Fruit fly (Drosophila melanogaster) whole organism, embryonic: ENCODE measurements around the gene Mlp84B.

ENCODE experiments used
- CG10267 ChIP-seq: fragments of 200-800 bp; sonication (Bioruptor generic); optimal IDR thresholded peaks from 2 replicates; lab custom pipeline; 2018; ENCODE audit warnings: missing biosample characterization, mild to moderate bottlenecking, missing genetic modification characterization, moderate library complexity
- CG10979 ChIP-seq: fragments of 200-800 bp; sonication (Bioruptor generic); optimal IDR thresholded peaks from 2 replicates; lab custom pipeline; 2018; ENCODE audit warnings: missing biosample characterization, mild to moderate bottlenecking, missing genetic modification characterization, moderate library complexity
- CG12391 ChIP-seq: fragments of 200-800 bp; sonication (Bioruptor generic); optimal IDR thresholded peaks from 3 replicates; lab custom pipeline; 2018; ENCODE audit warnings: missing biosample characterization, mild to moderate bottlenecking, missing genetic modification characterization, moderate library complexity
- CG13775 ChIP-seq: fragments of 200-800 bp; sonication (Bioruptor generic); optimal IDR thresholded peaks from 3 replicates; lab custom pipeline; 2017; ENCODE audit warnings: missing biosample characterization, mild to moderate bottlenecking, missing genetic modification characterization
- CG14710 ChIP-seq: fragments of 200-800 bp; sonication (Bioruptor generic); optimal IDR thresholded peaks from 3 replicates; lab custom pipeline; 2019; ENCODE audit warnings: missing biosample characterization, mild to moderate bottlenecking, missing genetic modification characterization, moderate library complexity
- CG15696 ChIP-seq: fragments of 200-800 bp; sonication (Bioruptor generic); optimal IDR thresholded peaks from 2 replicates; lab custom pipeline; 2019; ENCODE audit warnings: missing biosample characterization, mild to moderate bottlenecking, missing genetic modification characterization, moderate library complexity
- CG16863 ChIP-seq: fragments of 200-800 bp; sonication (Bioruptor generic); optimal IDR thresholded peaks from 3 replicates; lab custom pipeline; 2016; ENCODE audit warnings: missing biosample characterization, missing genetic modification characterization
- CG17361 ChIP-seq: fragments of 200-800 bp; sonication (Bioruptor generic); IDR thresholded peaks from 3 replicates; pipeline ENCODE4 v1.3.6; 2022; ENCODE audit warnings: missing biosample characterization, missing genetic modification characterization
- CG17568 ChIP-seq: fragments of 200-800 bp; sonication (Bioruptor generic); optimal IDR thresholded peaks from 2 replicates; lab custom pipeline; 2018; ENCODE audit warnings: missing biosample characterization, mild to moderate bottlenecking, missing genetic modification characterization, moderate library complexity
- CG18262 ChIP-seq: fragments of 200-800 bp; optimal IDR thresholded peaks from 3 replicates; lab custom pipeline; 2019; ENCODE audit warnings: missing biosample characterization, mild to moderate bottlenecking, missing genetic modification characterization, moderate library complexity
- CG2712 ChIP-seq: fragments of 200-800 bp; optimal IDR thresholded peaks from 3 replicates; lab custom pipeline; 2019; ENCODE audit warnings: missing biosample characterization, mild to moderate bottlenecking, missing genetic modification characterization, moderate library complexity
- CG30020 ChIP-seq: fragments of 200-800 bp; optimal IDR thresholded peaks from 2 replicates; lab custom pipeline; 2019; ENCODE audit warnings: missing biosample characterization, mild to moderate bottlenecking, missing genetic modification characterization, moderate library complexity
- CG30403 ChIP-seq: fragments of 200-800 bp; sonication (Bioruptor generic); optimal IDR thresholded peaks from 3 replicates; lab custom pipeline; 2016; ENCODE audit warnings: missing biosample characterization, missing genetic modification characterization
- CG3847 ChIP-seq: fragments of 200-800 bp; sonication (Bioruptor generic); IDR thresholded peaks from 2 replicates; pipeline ENCODE4 v1.3.6; 2022; ENCODE audit warnings: missing biosample characterization, missing genetic modification characterization
- CG8281 ChIP-seq: fragments of 200-800 bp; sonication (Bioruptor generic); optimal IDR thresholded peaks from 2 replicates; lab custom pipeline; 2018; ENCODE audit warnings: missing biosample characterization, mild to moderate bottlenecking, missing genetic modification characterization, moderate library complexity
- CG8359 ChIP-seq: fragments of 200-800 bp; sonication (Bioruptor generic); optimal IDR thresholded peaks from 2 replicates; lab custom pipeline; 2017; ENCODE audit warnings: missing biosample characterization, mild to moderate bottlenecking, missing genetic modification characterization, borderline replicate concordance
- CG9727 ChIP-seq: fragments of 200-800 bp; sonication (Bioruptor generic); optimal IDR thresholded peaks from 3 replicates; lab custom pipeline; 2017; ENCODE audit warnings: missing biosample characterization, mild to moderate bottlenecking, missing genetic modification characterization
- CHES-1-like ChIP-seq: fragments of 200-800 bp; sonication (Bioruptor generic); optimal IDR thresholded peaks from 2 replicates; lab custom pipeline; 2016; ENCODE audit warnings: missing biosample characterization, missing genetic modification characterization
- Ets65A ChIP-seq: fragments of 200-800 bp; sonication (Bioruptor generic); peaks from one replicate; lab custom pipeline; 2016; ENCODE audit warnings: missing biosample characterization, missing genetic modification characterization
- HLH4C ChIP-seq: fragments of 200-800 bp; sonication (Bioruptor generic); IDR thresholded peaks from 3 replicates; pipeline ENCODE4 v1.3.6; 2022; ENCODE audit warnings: missing biosample characterization, missing genetic modification characterization; ENCODE audit not compliant: partially characterized antibody
- Hsf ChIP-seq: fragments of 200-800 bp; sonication (Bioruptor generic); optimal IDR thresholded peaks from 3 replicates; lab custom pipeline; 2016; ENCODE audit warnings: missing biosample characterization, missing genetic modification characterization
- Med ChIP-seq: fragments of 200-800 bp; sonication (Bioruptor generic); peaks from one replicate; lab custom pipeline; 2016; ENCODE audit warnings: missing biosample characterization, missing genetic modification characterization, mild to moderate bottlenecking, inconsistent platforms, moderate library complexity
- Stat92E ChIP-seq, 3 experiments: fragments of >200 bp in 2 of 3; fragments of 200-800 bp in 1 of 3; sonication (Bioruptor generic) in 1 of 3; optimal IDR thresholded peaks; 2 replicates each; lab custom pipeline; 2017 to 2019; ENCODE audit warnings: missing biosample characterization in 3 of 3, missing genetic modification characterization in 3 of 3, mild to moderate bottlenecking in 1 of 3, moderate library complexity in 1 of 3
- Vsx1 ChIP-seq: fragments of 200-800 bp; sonication (Bioruptor generic); optimal IDR thresholded peaks from 2 replicates; lab custom pipeline; 2017; ENCODE audit warnings: missing biosample characterization, mild to moderate bottlenecking, missing genetic modification characterization, missing genetic modification reagents
- az2 ChIP-seq: fragments of 200-800 bp; sonication (Bioruptor generic); optimal IDR thresholded peaks from 3 replicates; lab custom pipeline; 2016; ENCODE audit warnings: missing biosample characterization, missing genetic modification characterization
- crc ChIP-seq: fragments of 200-800 bp; sonication (Bioruptor generic); optimal IDR thresholded peaks from 2 replicates; lab custom pipeline; 2016; ENCODE audit warnings: missing biosample characterization, missing genetic modification characterization
- dimm ChIP-seq: fragments of 200-800 bp; sonication (Bioruptor generic); IDR thresholded peaks from 2 replicates; pipeline ENCODE4 v1.3.6; 2022; ENCODE audit warnings: missing biosample characterization, missing genetic modification characterization
- dmrt11E ChIP-seq: fragments of 200-800 bp; sonication (Bioruptor generic); optimal IDR thresholded peaks from 3 replicates; lab custom pipeline; 2018; ENCODE audit warnings: missing biosample characterization, mild to moderate bottlenecking, missing genetic modification characterization, moderate library complexity
- h ChIP-seq: fragments of >200 bp; optimal IDR thresholded peaks from 2 replicates; lab custom pipeline; 2017
- lola ChIP-seq, 3 experiments: fragments of >200 bp in 2 of 3; fragments of 200-800 bp in 1 of 3; sonication (Bioruptor generic) in 1 of 3; optimal IDR thresholded peaks; 2 replicates each; lab custom pipeline; 2017 to 2019; ENCODE audit warnings: missing biosample characterization in 3 of 3, missing genetic modification characterization in 3 of 3, mild to moderate bottlenecking in 1 of 3, moderate library complexity in 1 of 3
- pnt ChIP-seq: fragments of 200-800 bp; sonication (Bioruptor generic); optimal IDR thresholded peaks from 3 replicates; lab custom pipeline; 2016; ENCODE audit warnings: missing biosample characterization, missing genetic modification characterization
- prd ChIP-seq, 3 experiments: fragments of >200 bp in 2 of 3; fragments of 200-800 bp in 1 of 3; sonication (Bioruptor generic) in 1 of 3; optimal IDR thresholded peaks in 2 of 3; IDR thresholded peaks in 1 of 3; 2 replicates in 2 of 3; 3 replicates in 1 of 3; pipeline versions ENCODE4 v1.3.6 to Lab custom; 2017 to 2022; ENCODE audit warnings: missing biosample characterization in 1 of 3, missing genetic modification characterization in 1 of 3
- pros ChIP-seq: fragments of 200-800 bp; sonication (Bioruptor generic); optimal IDR thresholded peaks from 3 replicates; lab custom pipeline; 2019; ENCODE audit warnings: missing biosample characterization, mild to moderate bottlenecking, missing genetic modification characterization, moderate library complexity
- row ChIP-seq: fragments of 200-800 bp; sonication (Bioruptor generic); IDR thresholded peaks from 3 replicates; pipeline ENCODE4 v1.3.6; 2022; ENCODE audit warnings: missing biosample characterization, missing genetic modification characterization
- sens ChIP-seq: fragments of 200-800 bp; sonication (Bioruptor generic); peaks from one replicate; lab custom pipeline; 2016; ENCODE audit warnings: missing biosample characterization, missing genetic modification characterization
- sima ChIP-seq: fragments of 200-800 bp; sonication (Bioruptor generic); optimal IDR thresholded peaks from 2 replicates; lab custom pipeline; 2016; ENCODE audit warnings: missing biosample characterization, missing genetic modification characterization
- stwl ChIP-seq: fragments of 200-800 bp; sonication (Bioruptor generic); optimal IDR thresholded peaks from 3 replicates; lab custom pipeline; 2018; ENCODE audit warnings: missing biosample characterization, mild to moderate bottlenecking, missing genetic modification characterization, moderate library complexity
- tap ChIP-seq: fragments of 200-800 bp; optimal IDR thresholded peaks from 3 replicates; lab custom pipeline; 2019; ENCODE audit warnings: missing biosample characterization, mild to moderate bottlenecking, missing genetic modification characterization, moderate library complexity
- tgo ChIP-seq: fragments of 200-800 bp; sonication (Bioruptor generic); IDR thresholded peaks from 3 replicates; pipeline ENCODE4 v1.3.6; 2022; ENCODE audit warnings: missing biosample characterization, missing genetic modification characterization
- tin ChIP-seq: fragments of 200-800 bp; sonication (Bioruptor generic); optimal IDR thresholded peaks from 3 replicates; lab custom pipeline; 2016; ENCODE audit warnings: missing biosample characterization, missing genetic modification characterization
- zen2 ChIP-seq: fragments of 200-800 bp; sonication (Bioruptor generic); IDR thresholded peaks from 3 replicates; pipeline ENCODE4 v1.3.6; 2022; ENCODE audit warnings: missing biosample characterization, missing genetic modification characterization; ENCODE audit not compliant: partially characterized antibody
- zf30C ChIP-seq: fragments of 200-800 bp; sonication (Bioruptor generic); optimal IDR thresholded peaks from 3 replicates; lab custom pipeline; 2018; ENCODE audit warnings: missing biosample characterization, mild to moderate bottlenecking, missing genetic modification characterization

Gene Mlp84B

dm6 chr3R:7134715-7135505 lies 17.4 kb upstream of the Mlp84B start (continued):
- TF ChIP-seq HLH4C (GFP tag; lab: Robert Waterston, UW) (no peak), CG30403 (GFP tag; lab: Kevin White, UChicago) (peak; percentile 10), Hsf (GFP tag; lab: Kevin White, UChicago) (peak; percentile 16), CG12391 (tag; lab: Kevin White, UChicago) (peak; percentile 25), CG13775 (GFP tag; lab: Kevin White, UChicago) (peak; percentile 31), tap (no peak), h (lab: Kevin White, UChicago) (no peak), prd (optimal IDR thresholded peaks at IDR 0.05; lab: Kevin White, UChicago) (no peak), prd (GFP tag; IDR thresholded peaks at IDR 0.05; lab: Robert Waterston, UW) (peak; percentile 14; the same call in 1 of the 3 replicates), CG10267 (tag; lab: Kevin White, UChicago) (peak; percentile 9), CG30020 (tag; lab: Kevin White, UChicago) (no peak), dmrt11E (tag; lab: Kevin White, UChicago) (peak; percentile 57), stwl (peak; percentile 8), tin (peak; percentile 1), zf30C (GFP tag; lab: Kevin White, UChicago) (peak; percentile 62), Med (GFP tag; lab: Kevin White, UChicago) (peak; percentile 51), CG9727 (peak; percentile 53), pros (GFP tag; lab: Kevin White, UChicago) (peak; percentile 6), Vsx1 (GFP tag; lab: Kevin White, UChicago) (no peak), dimm (GFP tag; lab: Robert Waterston, UW) (no peak), crc (GFP tag; lab: Kevin White, UChicago) (no peak), tgo (GFP tag; lab: Robert Waterston, UW) (no peak), lola (GFP tag; optimal IDR thresholded peaks at IDR 0.05; lab: Kevin White, UChicago) (peak in 1 of 3 experiments; percentile 60), pnt (GFP tag; lab: Kevin White, UChicago) (peak; percentile 3), CG10979 (peak; percentile 43), CG18262 (peak; percentile 54), CG8359 (GFP tag; lab: Kevin White, UChicago) (no peak), row (GFP tag; lab: Robert Waterston, UW) (0 out of 3 replicates have a peak, but pooled peaks have one; percentile 16), CG14710 (tag; lab: Kevin White, UChicago) (peak; percentile 40), CG17361 (GFP tag; lab: Robert Waterston, UW) (peak; percentile 25; the same call in 1 of the 3 replicates), CG2712 (tag; lab: Kevin White, UChicago) (peak; percentile 37), CG15696 (tag; lab: Kevin White, UChicago) (peak; percentile 42), sens (GFP tag; lab: Kevin White, UChicago) (peak; percentile 80), CG16863 (GFP tag; lab: Kevin White, UChicago) (no peak), Ets65A (GFP tag; lab: Kevin White, UChicago) (peak; percentile 56), az2 (peak; percentile 17), sima (GFP tag; lab: Kevin White, UChicago) (no peak), CG17568 (GFP tag; lab: Kevin White, UChicago) (no peak)

dm6 chr3R:7131260-7131659 lies 13.7 kb upstream of the Mlp84B start, which contains the start of gene CG31493:
Gene CG31493 (plus strand): TSS chr3R:7131560.
- TF ChIP-seq CG3847 (GFP tag; lab: Robert Waterston, UW) (no peak), Stat92E (GFP tag; optimal IDR thresholded peaks at IDR 0.05; lab: Kevin White, UChicago) (no peak), zen2 (GFP tag; lab: Robert Waterston, UW) (no peak), CG8281 (tag; lab: Kevin White, UChicago) (no peak), CG13775 (GFP tag; lab: Kevin White, UChicago) (no peak), CHES-1-like (no peak), row (GFP tag; lab: Robert Waterston, UW) (no peak)
